Fruit fly (Drosophila melanogaster) whole organism, pupa: ENCODE data around the gene CG6833.

Experiments
- CG15710 ChIP-seq: fragments of 200-800 bp; sonication (Bioruptor generic); optimal IDR thresholded peaks from 2 replicates; lab custom pipeline; 2018; ENCODE audit warnings: missing biosample characterization, mild to moderate bottlenecking, missing genetic modification characterization, moderate library complexity
- CG34367 ChIP-seq: fragments of 200-800 bp; sonication (Bioruptor generic); optimal IDR thresholded peaks from 2 replicates; lab custom pipeline; 2018; ENCODE audit warnings: missing biosample characterization, mild to moderate bottlenecking, missing genetic modification characterization
- CG8301 ChIP-seq: fragments of 200-800 bp; sonication (Bioruptor generic); optimal IDR thresholded peaks from 2 replicates; lab custom pipeline; 2018; ENCODE audit warnings: missing biosample characterization, mild to moderate bottlenecking, missing genetic modification characterization
- EcR ChIP-seq: fragments of 200-800 bp; sonication (Bioruptor generic); optimal IDR thresholded peaks from 3 replicates; lab custom pipeline; 2019; ENCODE audit warnings: missing biosample characterization, missing genetic modification characterization, mild to moderate bottlenecking, moderate library complexity, missing genetic modification reagents

DNA sequence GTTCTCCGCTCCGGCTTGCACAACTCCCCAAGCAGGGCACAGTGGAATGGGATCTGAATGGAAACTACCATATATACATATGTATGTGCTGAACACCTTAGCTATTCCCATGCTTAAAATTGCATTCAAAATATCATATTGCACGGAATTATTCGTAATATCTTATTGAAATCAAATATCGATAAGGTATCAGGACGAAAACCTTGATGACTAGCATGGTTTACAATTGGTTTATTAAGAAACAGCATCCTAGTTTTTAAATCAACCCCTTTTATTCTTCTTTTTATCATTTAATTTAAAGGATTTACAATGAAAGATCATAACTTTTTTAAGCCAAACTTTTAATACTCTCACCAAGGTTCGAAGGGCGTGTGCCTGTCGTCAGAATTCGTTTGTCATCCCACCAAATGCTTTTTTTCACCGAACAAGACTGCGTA is 4.3 kb downstream of the CG6833 start:
- peak; percentile 4 for TF ChIP-seq CG8301 (tag; lab: Kevin White, UChicago)
- peak; percentile 3 for TF ChIP-seq CG15710 (tag; lab: Kevin White, UChicago)
- no peak for TF ChIP-seq CG34367 (tag; lab: Kevin White, UChicago)
- no peak for TF ChIP-seq EcR
